Worm (Caenorhabditis elegans) whole organism, L1 larva: ENCODE results near the gene cpd-2.

Experiments
- C04F5.9 ChIP-seq: sonication (generic microtip); optimal IDR thresholded peaks from 2 replicates; lab custom pipeline; 2016; ENCODE audit warnings: missing genetic modification characterization, missing compliant biosample characterization
- C16A3.4 ChIP-seq: fragments of 150-350 bp; optimal IDR thresholded peaks from 2 replicates; lab custom pipeline; 2014; ENCODE audit warnings: missing biosample characterization, missing genetic modification characterization
- C34B4.2 ChIP-seq: sonication (generic microtip); optimal IDR thresholded peaks from 2 replicates; lab custom pipeline; 2017; ENCODE audit warnings: mild to moderate bottlenecking, missing genetic modification characterization, missing compliant biosample characterization
- F16B12.6 ChIP-seq: fragments of 150-350 bp; optimal IDR thresholded peaks from 2 replicates; lab custom pipeline; 2014; ENCODE audit warnings: missing biosample characterization, missing genetic modification characterization
- Y116A8C.19 ChIP-seq: sonication (generic microtip); optimal IDR thresholded peaks from 2 replicates; lab custom pipeline; 2016; ENCODE audit warnings: missing compliant biosample characterization, missing genetic modification characterization, borderline replicate concordance
- aha-1 ChIP-seq: fragments of 150-350 bp; optimal IDR thresholded peaks from 2 replicates; lab custom pipeline; 2014; ENCODE audit warnings: missing biosample characterization, missing genetic modification characterization
- alr-1 ChIP-seq: fragments of 200-800 bp; sonication (Bioruptor generic); optimal IDR thresholded peaks from 2 replicates; lab custom pipeline; 2018; ENCODE audit warnings: borderline replicate concordance, mild to moderate bottlenecking, missing genetic modification characterization, missing compliant biosample characterization
- aly-2 ChIP-seq: fragments of 150-350 bp; optimal IDR thresholded peaks from 2 replicates; lab custom pipeline; 2014; ENCODE audit warnings: missing biosample characterization, missing genetic modification characterization
- ama-1 ChIP-seq: fragments of 150-350 bp; optimal IDR thresholded peaks from 2 replicates; lab custom pipeline; 2014
- ceh-8 ChIP-seq: fragments of 200-800 bp; sonication (Bioruptor generic); optimal IDR thresholded peaks from 2 replicates; lab custom pipeline; 2018; ENCODE audit warnings: mild to moderate bottlenecking, missing genetic modification characterization, moderate library complexity, missing compliant biosample characterization
- ceh-82 ChIP-seq, 3 experiments: fragments of 150-350 bp in 1 of 3; sonication (generic microtip) in 2 of 3; optimal IDR thresholded peaks; 2 replicates each; lab custom pipeline; 2014 to 2017; ENCODE audit warnings: missing biosample characterization in 3 of 3, missing genetic modification characterization in 3 of 3
- ceh-88 ChIP-seq: fragments of 200-800 bp; sonication (Bioruptor generic); IDR thresholded peaks from 2 replicates; pipeline ENCODE4 v1.3.6; 2022; ENCODE audit warnings: missing genetic modification characterization, missing compliant biosample characterization
- ceh-90 ChIP-seq: sonication (generic microtip); optimal IDR thresholded peaks from 2 replicates; lab custom pipeline; 2016; ENCODE audit warnings: missing genetic modification characterization, missing compliant biosample characterization
- ces-1 ChIP-seq: fragments of 150-350 bp; optimal IDR thresholded peaks from 2 replicates; lab custom pipeline; 2014; ENCODE audit warnings: missing biosample characterization, missing genetic modification reagents, missing genetic modification characterization
- dpl-1 ChIP-seq, 3 experiments: fragments of 150-350 bp in 2 of 3; sonication (generic microtip) in 1 of 3; optimal IDR thresholded peaks; 2 replicates each; lab custom pipeline; 2014 to 2017; ENCODE audit warnings: missing biosample characterization in 3 of 3, missing genetic modification characterization in 3 of 3, missing genetic modification reagents in 3 of 3
- dsc-1 ChIP-seq: sonication (generic microtip); optimal IDR thresholded peaks from 2 replicates; lab custom pipeline; 2016; ENCODE audit warnings: mild to moderate bottlenecking, missing genetic modification characterization, missing compliant biosample characterization
- efl-3 ChIP-seq: fragments of 200-800 bp; sonication (Bioruptor generic); optimal IDR thresholded peaks from 2 replicates; lab custom pipeline; 2018; ENCODE audit warnings: mild to moderate bottlenecking, missing genetic modification characterization, missing compliant biosample characterization
- egl-27 ChIP-seq, 2 experiments: fragments of 150-350 bp in 1 of 2; sonication (generic microtip); optimal IDR thresholded peaks; 3 replicates each; lab custom pipeline; 2017 to 2018; ENCODE audit warnings: missing biosample characterization in 2 of 2, missing genetic modification characterization in 2 of 2, missing genetic modification reagents in 2 of 2
- elt-3 ChIP-seq, 6 experiments: fragments of 150-350 bp in 1 of 6; sonication (generic microtip); optimal IDR thresholded peaks; 2 replicates each; lab custom pipeline; 2017 to 2018; ENCODE audit warnings: missing biosample characterization in 6 of 6, missing genetic modification characterization in 6 of 6, inconsistent platforms in 1 of 6
- fkh-10 ChIP-seq: sonication (generic microtip); optimal IDR thresholded peaks from 2 replicates; lab custom pipeline; 2017; ENCODE audit warnings: missing biosample characterization, missing genetic modification reagents, missing genetic modification characterization
- fkh-8 ChIP-seq: sonication (generic microtip); optimal IDR thresholded peaks from 2 replicates; lab custom pipeline; 2016; ENCODE audit warnings: mild to moderate bottlenecking, missing genetic modification characterization, missing compliant biosample characterization
- grh-1 ChIP-seq: fragments of 200-800 bp; sonication (Bioruptor generic); IDR thresholded peaks from 2 replicates; pipeline ENCODE4 v1.3.6; 2022; ENCODE audit warnings: missing genetic modification reagents, missing genetic modification characterization, missing compliant biosample characterization
- hlh-17 ChIP-seq: fragments of 200-800 bp; sonication (Bioruptor generic); optimal IDR thresholded peaks from 2 replicates; lab custom pipeline; 2018; ENCODE audit warnings: missing genetic modification characterization, mild to moderate bottlenecking, missing compliant biosample characterization, moderate library complexity, borderline replicate concordance
- hpl-2 ChIP-seq: fragments of 150-350 bp; optimal IDR thresholded peaks from 2 replicates; lab custom pipeline; 2014; ENCODE audit warnings: missing biosample characterization, missing genetic modification reagents, missing genetic modification characterization
- isw-1 ChIP-seq: fragments of 200-800 bp; sonication (Bioruptor generic); IDR thresholded peaks from 2 replicates; pipeline ENCODE4 v1.3.6; 2022; ENCODE audit warnings: missing genetic modification characterization, missing compliant biosample characterization
- jun-1 ChIP-seq: fragments of 150-350 bp; optimal IDR thresholded peaks from 2 replicates; lab custom pipeline; 2014; ENCODE audit warnings: missing biosample characterization, missing genetic modification reagents, missing genetic modification characterization
- lin-13 ChIP-seq: fragments of 150-350 bp; optimal IDR thresholded peaks from 2 replicates; lab custom pipeline; 2014; ENCODE audit warnings: missing biosample characterization, missing genetic modification reagents, missing genetic modification characterization
- lin-15B ChIP-seq: fragments of 150-350 bp; sonication (generic microtip); optimal IDR thresholded peaks from 3 replicates; lab custom pipeline; 2014; ENCODE audit warnings: missing biosample characterization, missing genetic modification characterization
- lin-35 ChIP-seq, 2 experiments: fragments of 150-350 bp; optimal IDR thresholded peaks; 2 replicates each; lab custom pipeline; 2014; ENCODE audit warnings: missing biosample characterization in 2 of 2, missing genetic modification characterization in 2 of 2, missing genetic modification reagents in 2 of 2
- lin-39 ChIP-seq: fragments of 150-350 bp; optimal IDR thresholded peaks from 2 replicates; lab custom pipeline; 2014; ENCODE audit warnings: missing biosample characterization, missing genetic modification reagents, missing genetic modification characterization
- lir-3 ChIP-seq: sonication (generic microtip); optimal IDR thresholded peaks from 2 replicates; lab custom pipeline; 2016; ENCODE audit warnings: mild to moderate bottlenecking, missing genetic modification characterization, moderate library complexity, missing compliant biosample characterization; ENCODE audit not compliant: poor library complexity
- lsy-2 ChIP-seq, 2 experiments: fragments of 150-350 bp; optimal IDR thresholded peaks; 2 replicates each; lab custom pipeline; 2014; ENCODE audit warnings: missing biosample characterization in 2 of 2, missing genetic modification characterization in 2 of 2
- mef-2 ChIP-seq: fragments of 150-350 bp; optimal IDR thresholded peaks from 2 replicates; lab custom pipeline; 2014; ENCODE audit warnings: missing biosample characterization, missing genetic modification characterization
- nhr-11 ChIP-seq: fragments of 150-350 bp; optimal IDR thresholded peaks from 2 replicates; lab custom pipeline; 2014; ENCODE audit warnings: missing biosample characterization, missing genetic modification characterization
- nhr-12 ChIP-seq: sonication (generic microtip); optimal IDR thresholded peaks from 2 replicates; lab custom pipeline; 2017; ENCODE audit warnings: missing biosample characterization, missing genetic modification characterization
- nhr-28 ChIP-seq: fragments of 150-350 bp; optimal IDR thresholded peaks from 2 replicates; lab custom pipeline; 2014; ENCODE audit warnings: missing biosample characterization, missing genetic modification characterization
- nhr-76 ChIP-seq: sonication (generic microtip); optimal IDR thresholded peaks from 2 replicates; lab custom pipeline; 2017; ENCODE audit warnings: missing biosample characterization, missing genetic modification characterization
- nhr-85 ChIP-seq: sonication (generic microtip); peaks from one replicate; lab custom pipeline; 2016; ENCODE audit warnings: missing genetic modification characterization, inconsistent platforms, missing compliant biosample characterization
- pax-3 ChIP-seq: fragments of 200-800 bp; sonication (Bioruptor generic); optimal IDR thresholded peaks from 2 replicates; lab custom pipeline; 2018; ENCODE audit warnings: mild to moderate bottlenecking, missing genetic modification characterization, moderate library complexity, missing compliant biosample characterization
- pqm-1 ChIP-seq: sonication (generic microtip); optimal IDR thresholded peaks from 3 replicates; lab custom pipeline; 2017; ENCODE audit warnings: missing biosample characterization, missing genetic modification characterization
- rnt-1 ChIP-seq: sonication (generic microtip); optimal IDR thresholded peaks from 2 replicates; lab custom pipeline; 2016; ENCODE audit warnings: mild to moderate bottlenecking, missing genetic modification characterization, moderate library complexity, missing compliant biosample characterization
- snpc-4 ChIP-seq: fragments of 150-350 bp; optimal IDR thresholded peaks from 2 replicates; lab custom pipeline; 2014; ENCODE audit warnings: missing biosample characterization, missing genetic modification characterization
- snu-23 ChIP-seq: sonication (generic microtip); optimal IDR thresholded peaks from 2 replicates; lab custom pipeline; 2016; ENCODE audit warnings: missing genetic modification characterization, missing compliant biosample characterization
- sox-4 ChIP-seq: sonication (generic microtip); optimal IDR thresholded peaks from 2 replicates; lab custom pipeline; 2016; ENCODE audit warnings: missing genetic modification characterization, missing compliant biosample characterization
- swsn-7 ChIP-seq: sonication (generic microtip); optimal IDR thresholded peaks from 2 replicates; lab custom pipeline; 2016; ENCODE audit warnings: missing genetic modification characterization, missing compliant biosample characterization
- unc-62 ChIP-seq: fragments of 150-350 bp; optimal IDR thresholded peaks from 2 replicates; lab custom pipeline; 2014; ENCODE audit warnings: missing biosample characterization, missing genetic modification reagents, missing genetic modification characterization
- zag-1 ChIP-seq: fragments of 150-350 bp; optimal IDR thresholded peaks from 2 replicates; lab custom pipeline; 2014; ENCODE audit warnings: missing biosample characterization, missing genetic modification characterization
- ztf-11 ChIP-seq, 2 experiments: sonication (generic microtip); optimal IDR thresholded peaks; 2 replicates each; lab custom pipeline; 2016 to 2017; ENCODE audit warnings: missing genetic modification characterization in 2 of 2, missing biosample characterization in 1 of 2, missing compliant biosample characterization in 1 of 2

cpd-2 gene

ce11 chrX:16056404-16056803, 6.7 kb downstream of the cpd-2 start (continued):
- TF ChIP-seq ceh-8 (GFP tag; lab: Kevin White, UChicago) (peak; percentile 98), C34B4.2 (tag; lab: Kevin White, UChicago) (no peak), ceh-88 (GFP tag; lab: Robert Waterston, UW) (peak; percentile 94), aly-2 (tag; lab: Kevin White, UChicago) (peak; percentile 95), nhr-85 (tag; lab: Kevin White, UChicago) (peak; percentile 97), mef-2 (tag; lab: Kevin White, UChicago) (peak; percentile 68), C04F5.9 (tag; lab: Kevin White, UChicago) (peak; percentile 87), unc-62 (no peak), lin-13 (GFP tag; lab: Kevin White, UChicago) (peak; percentile 94), lin-15B (tag; lab: Kevin White, UChicago) (peak; percentile 51), egl-27 (tag; optimal IDR thresholded peaks at IDR 0.05; lab: Kevin White, UChicago) (peak; percentile 73 to 78), lir-3 (peak; percentile 84), dsc-1 (tag; lab: Kevin White, UChicago) (peak; percentile 100), pax-3 (tag; lab: Kevin White, UChicago) (peak; percentile 89), F16B12.6 (tag; lab: Kevin White, UChicago) (peak; percentile 20), nhr-12 (tag; lab: Kevin White, UChicago) (peak; percentile 77), hpl-2 (GFP tag; lab: Kevin White, UChicago) (peak; percentile 97), ceh-82 (tag; optimal IDR thresholded peaks at IDR 0.05; lab: Kevin White, UChicago) (peak; percentile 97 to 99 (median 99)), sox-4 (tag; lab: Kevin White, UChicago) (peak; percentile 98), alr-1 (tag; lab: Kevin White, UChicago) (no peak), lsy-2 (tag; optimal IDR thresholded peaks at IDR 0.05; lab: Kevin White, UChicago) (peak; percentile 92 to 94), zag-1 (tag; lab: Kevin White, UChicago) (peak; percentile 33), isw-1 (GFP tag; lab: Robert Waterston, UW) (peak; percentile 88), aha-1 (tag; lab: Kevin White, UChicago) (peak; percentile 57), elt-3 (tag; optimal IDR thresholded peaks at IDR 0.05; lab: Kevin White, UChicago) (peak in 5 of 6 experiments; percentile 47 to 99 (median 96)), pqm-1 (tag; lab: Kevin White, UChicago) (peak; percentile 59), Y116A8C.19 (tag; lab: Kevin White, UChicago) (peak; percentile 17), ceh-90 (tag; lab: Kevin White, UChicago) (no peak), lin-39 (tag; lab: Kevin White, UChicago) (peak; percentile 98), swsn-7 (tag; lab: Kevin White, UChicago) (peak; percentile 97), nhr-11 (tag; lab: Kevin White, UChicago) (peak; percentile 97), rnt-1 (tag; lab: Kevin White, UChicago) (peak; percentile 98), C16A3.4 (tag; lab: Kevin White, UChicago) (peak; percentile 98), grh-1 (peak; percentile 95), dpl-1 (GFP tag; optimal IDR thresholded peaks at IDR 0.05; lab: Kevin White, UChicago) (peak; percentile 45 to 70 (median 56)), fkh-10 (peak; percentile 99), nhr-28 (tag; lab: Kevin White, UChicago) (peak; percentile 63), jun-1 (tag; lab: Kevin White, UChicago) (peak; percentile 99), ama-1 (lab: Kevin White, UChicago) (no peak), snu-23 (GFP tag; lab: Kevin White, UChicago) (peak; percentile 99), fkh-8 (tag; lab: Kevin White, UChicago) (peak; percentile 97), hlh-17 (no peak), ces-1 (GFP tag; lab: Kevin White, UChicago) (no peak), nhr-76 (peak; percentile 94), efl-3 (GFP tag; lab: Kevin White, UChicago) (peak; percentile 86), ztf-11 (tag; optimal IDR thresholded peaks at IDR 0.05; lab: Kevin White, UChicago) (peak; percentile 18 to 76), lin-35 (GFP tag; optimal IDR thresholded peaks at IDR 0.05; lab: Kevin White, UChicago) (peak; percentile 63 to 90), snpc-4 (peak; percentile 94)
